Fruit fly (Drosophila melanogaster): ENCODE measurements around the gene Nnf1b.

The Nnf1b gene

DNA sequence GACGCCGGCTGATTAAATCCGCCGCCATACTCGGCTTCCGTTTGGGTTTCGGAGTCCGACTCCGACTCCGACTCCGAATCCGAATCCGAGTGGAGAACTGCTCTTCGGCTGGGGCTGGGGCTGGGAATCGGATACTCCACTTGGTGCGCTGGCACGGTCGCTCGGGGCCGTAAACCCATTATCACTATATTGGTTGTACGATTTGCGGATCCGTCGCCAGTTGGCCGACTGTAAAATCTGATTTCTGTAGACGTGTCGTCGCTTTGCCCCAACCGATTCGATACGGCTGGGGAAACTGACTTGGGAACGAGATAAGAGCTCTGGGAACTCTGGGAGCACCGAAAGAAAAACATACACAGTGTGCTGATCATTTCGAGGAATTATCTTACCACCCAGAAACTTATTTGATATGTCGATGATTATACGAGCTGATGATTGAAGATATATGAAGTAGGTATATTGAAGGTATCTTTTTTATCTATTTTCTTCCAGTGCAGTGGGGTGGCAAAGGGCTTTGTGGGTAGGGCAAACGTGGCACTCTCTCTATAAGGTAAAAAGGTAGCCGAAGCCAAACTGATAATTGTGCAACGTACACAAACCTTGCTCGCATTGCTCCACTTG lies 47.6 kb downstream of the Nnf1b start (continued):
- TF ChIP-seq vnd (GFP tag; IDR thresholded peaks at IDR 0.05; ENCODE audit: partially characterized antibody) (no peak), dimm (GFP tag; IDR thresholded peaks at IDR 0.05) (0 out of 2 replicates have a peak, but pooled peaks have one; percentile 11), fd96Cb (tag; optimal IDR thresholded peaks at IDR 0.05) (peak; percentile 60), CG3838 (GFP tag; optimal IDR thresholded peaks at IDR 0.05) (no peak), lab (GFP tag; optimal IDR thresholded peaks at IDR 0.05) (peak; percentile 65), CG9437 (GFP tag; optimal IDR thresholded peaks at IDR 0.05) (peak; percentile 9), caup (GFP tag; optimal IDR thresholded peaks at IDR 0.05; ENCODE audit: severe bottlenecking) (peak; percentile 37), CG11695 (GFP tag; IDR thresholded peaks at IDR 0.05) (peak; percentile 68; the same call in 2 of the 3 replicates), br (optimal IDR thresholded peaks at IDR 0.05) (no peak), CG10431 (GFP tag; optimal IDR thresholded peaks at IDR 0.05) (no peak), sens (GFP tag) (peak; percentile 89), Deaf1 (tag; optimal IDR thresholded peaks at IDR 0.05) (peak; percentile 62), amos (GFP tag; IDR thresholded peaks at IDR 0.05; ENCODE audit: partially characterized antibody) (no peak), CG15514 (GFP tag; optimal IDR thresholded peaks at IDR 0.05) (peak; percentile 13), CG14860 (GFP tag; IDR thresholded peaks at IDR 0.05; ENCODE audit: partially characterized antibody) (no peak), CG2889 (GFP tag; IDR thresholded peaks at IDR 0.05) (0 out of 3 replicates have a peak, but pooled peaks have one; percentile 30), dan (GFP tag; IDR thresholded peaks at IDR 0.05) (no peak), Fer3 (tag; optimal IDR thresholded peaks at IDR 0.05) (peak; percentile 27), nerfin-2 (GFP tag; IDR thresholded peaks at IDR 0.05; ENCODE audit: partially characterized antibody) (no peak), Ptx1 (GFP tag; IDR thresholded peaks at IDR 0.05) (peak; percentile 54), al (GFP tag; IDR thresholded peaks at IDR 0.05) (no peak), tna (GFP tag; IDR thresholded peaks at IDR 0.05; ENCODE audit: partially characterized antibody) (no peak), CG17361 (GFP tag; IDR thresholded peaks at IDR 0.05) (peak; percentile 31; the same call in 1 of the 3 replicates), gro (GFP tag; optimal IDR thresholded peaks at IDR 0.05) (no peak), Abd-B (GFP tag; optimal IDR thresholded peaks at IDR 0.05) (no peak), CG11093 (GFP tag; IDR thresholded peaks at IDR 0.05) (peak; percentile 50; the same call in 2 of the 3 replicates), schlank (tag; optimal IDR thresholded peaks at IDR 0.05) (no peak), CG18476 (GFP tag; optimal IDR thresholded peaks at IDR 0.05) (no peak), CG3407 (GFP tag; optimal IDR thresholded peaks at IDR 0.05) (peak; percentile 48), CG15073 (GFP tag; optimal IDR thresholded peaks at IDR 0.05) (no peak), Bdp1 (GFP tag; optimal IDR thresholded peaks at IDR 0.05) (peak; percentile 14), mam (GFP tag; optimal IDR thresholded peaks at IDR 0.05) (peak; percentile 57), p53 (GFP tag; optimal IDR thresholded peaks at IDR 0.05) (no peak), ewg (GFP tag; optimal IDR thresholded peaks at IDR 0.05) (peak; percentile 51), oc (tag; optimal IDR thresholded peaks at IDR 0.05) (peak; percentile 42), dati (GFP tag; IDR thresholded peaks at IDR 0.05) (no peak), CG12236 (GFP tag; optimal IDR thresholded peaks at IDR 0.05) (no peak), pb (GFP tag; optimal IDR thresholded peaks at IDR 0.05) (no peak), vvl (GFP tag; IDR thresholded peaks at IDR 0.05) (peak; percentile 77), danr (GFP tag; IDR thresholded peaks at IDR 0.05) (peak; percentile 39), Nf-YC (tag; optimal IDR thresholded peaks at IDR 0.05) (no peak), chn (GFP tag; optimal IDR thresholded peaks at IDR 0.05) (peak; percentile 57), HmgZ (tag; optimal IDR thresholded peaks at IDR 0.05) (peak; percentile 24), CG10274 (GFP tag; optimal IDR thresholded peaks at IDR 0.05) (no peak), zfh1 (GFP tag; IDR thresholded peaks at IDR 0.05) (peak; percentile 56; the same call in 1 of the 3 replicates), dm (GFP tag; optimal IDR thresholded peaks at IDR 0.05) (no peak), yki (optimal IDR thresholded peaks at IDR 0.05) (no peak), tup (GFP tag; optimal IDR thresholded peaks at IDR 0.05) (peak; percentile 24), Hr51 (GFP tag; optimal IDR thresholded peaks at IDR 0.05) (peak in 1 of 2 experiments; percentile 55), CG31365 (tag; optimal IDR thresholded peaks at IDR 0.05) (no peak)

All from whole organism, embryonic.